In the genomic region with DNA sequence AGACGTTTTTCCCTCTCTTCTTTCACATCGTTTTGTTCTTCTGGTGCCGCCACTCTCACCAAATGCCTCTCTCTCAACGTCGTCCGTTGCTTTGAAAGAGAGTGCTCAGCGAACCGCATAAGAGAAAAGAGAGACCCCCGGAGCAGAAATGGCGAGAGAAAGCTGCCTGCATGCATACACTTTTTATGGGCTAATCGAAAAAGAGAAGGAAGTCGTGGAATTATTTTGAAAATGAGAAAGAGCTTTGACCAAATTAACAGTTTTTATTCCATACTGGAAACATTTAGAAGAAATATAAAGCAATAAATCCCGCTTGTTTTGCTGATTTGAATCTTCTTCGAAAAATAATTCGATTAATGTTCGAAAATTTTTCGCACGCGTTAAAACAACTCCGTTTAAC, we compare ENCODE assay signal across 6 worm cellular contexts.
TF ChIP-seq lines count a peak whose summit lies in the region.

No protein-coding gene starts in this region.

TF ChIP-seq in whole organism, L1 larva, 84 proteins besides CTCF, POLR2A, EP300 and RAD21:
- TF ChIP-seq C16A3.4 (tag; optimal IDR thresholded peaks at IDR 0.05; lab: Kevin White, UChicago) (no peak), ceh-82 (tag; optimal IDR thresholded peaks at IDR 0.05; lab: Kevin White, UChicago) (peak in 1 of 3 experiments; percentile 1), efl-1 (optimal IDR thresholded peaks at IDR 0.05; lab: Kevin White, UChicago) (no peak), efl-1 (GFP tag; optimal IDR thresholded peaks at IDR 0.05 in 1 of 2; lab: Kevin White, UChicago) (peak in 1 of 2 experiments; percentile 76), Y116A8C.19 (tag; optimal IDR thresholded peaks at IDR 0.05; lab: Kevin White, UChicago; ENCODE audit: borderline replicate concordance) (no peak), pqm-1 (tag; optimal IDR thresholded peaks at IDR 0.05; lab: Kevin White, UChicago) (no peak), ceh-63 (GFP tag; optimal IDR thresholded peaks at IDR 0.05; lab: Kevin White, UChicago) (no peak), lin-14 (GFP tag; optimal IDR thresholded peaks at IDR 0.05; lab: Kevin White, UChicago) (peak; percentile 54), lin-15B (tag; optimal IDR thresholded peaks at IDR 0.05; lab: Kevin White, UChicago) (no peak), zip-4 (GFP tag; optimal IDR thresholded peaks at IDR 0.05; lab: Kevin White, UChicago) (no peak)
TF ChIP-seq in whole organism, L1 larva: peak in this region for 3.

TF ChIP-seq in whole organism, L2 larva, 48 proteins besides CTCF, POLR2A, EP300 and RAD21 (continues in another document):
- TF ChIP-seq aly-2 (tag; optimal IDR thresholded peaks at IDR 0.05; lab: Kevin White, UChicago) (no peak), Y55F3AM.14 (GFP tag; optimal IDR thresholded peaks at IDR 0.05; lab: Kevin White, UChicago) (no peak), nhr-11 (tag; optimal IDR thresholded peaks at IDR 0.05; lab: Kevin White, UChicago) (no peak), sem-4 (tag; optimal IDR thresholded peaks at IDR 0.05; lab: Kevin White, UChicago) (peak; percentile 59), elt-1 (tag; optimal IDR thresholded peaks at IDR 0.05; lab: Kevin White, UChicago) (no peak), sma-3 (GFP tag; optimal IDR thresholded peaks at IDR 0.05; lab: Kevin White, UChicago) (no peak), unc-62 (GFP tag; optimal IDR thresholded peaks at IDR 0.05; lab: Kevin White, UChicago) (no peak), ceh-82 (tag; optimal IDR thresholded peaks at IDR 0.05; lab: Kevin White, UChicago) (no peak), sma-9 (GFP tag; optimal IDR thresholded peaks at IDR 0.05; lab: Kevin White, UChicago) (no peak), sma-9 (tag; optimal IDR thresholded peaks at IDR 0.05; lab: Kevin White, UChicago) (no peak), mbf-1 (tag; optimal IDR thresholded peaks at IDR 0.05; lab: Kevin White, UChicago) (no peak), lin-11 (tag; optimal IDR thresholded peaks at IDR 0.05; lab: Kevin White, UChicago) (no peak), C34F6.9 (tag; optimal IDR thresholded peaks at IDR 0.05; lab: Kevin White, UChicago) (peak; percentile 17), lin-39 (tag; optimal IDR thresholded peaks at IDR 0.05; lab: Kevin White, UChicago) (no peak), mab-5 (tag; optimal IDR thresholded peaks at IDR 0.05; lab: Kevin White, UChicago) (no peak), skn-1 (tag; optimal IDR thresholded peaks at IDR 0.05; lab: Kevin White, UChicago) (no peak)

TF ChIP-seq in whole organism, L3 larva, 47 proteins besides CTCF, POLR2A, EP300 and RAD21:
- TF ChIP-seq nhr-237 (tag; optimal IDR thresholded peaks at IDR 0.05; lab: Kevin White, UChicago) (no peak), nfya-1 (tag; optimal IDR thresholded peaks at IDR 0.05; lab: Kevin White, UChicago; ENCODE audit: insufficient read depth) (peak; percentile 40)
TF ChIP-seq in whole organism, L3 larva: peak in this region for 1.

TF ChIP-seq in whole organism, L4 larva, 104 proteins besides CTCF, POLR2A, EP300 and RAD21:
- TF ChIP-seq F26F4.8 (GFP tag; conservative IDR thresholded peaks at IDR 0.05; lab: Robert Waterston, UW) = no peak
- peak; percentile 7 for TF ChIP-seq aha-1 (tag; lab: Kevin White, UChicago)
- TF ChIP-seq dpl-1 (GFP tag; optimal IDR thresholded peaks at IDR 0.05; lab: Kevin White, UChicago) = no peak
- TF ChIP-seq hif-1 (tag; optimal IDR thresholded peaks at IDR 0.05; lab: Kevin White, UChicago) = no peak
- TF ChIP-seq dve-1 (tag; optimal IDR thresholded peaks at IDR 0.05; lab: Kevin White, UChicago; ENCODE audit: insufficient read depth) = no peak
- peak in 1 of 2 experiments; percentile 82 for TF ChIP-seq unc-62 (GFP tag; optimal IDR thresholded peaks at IDR 0.05 in 1 of 2; lab: Kevin White, UChicago)
- no peak for TF ChIP-seq unc-62 (tag; optimal IDR thresholded peaks at IDR 0.05; lab: Kevin White, UChicago)
- TF ChIP-seq T20F7.1 (GFP tag; optimal IDR thresholded peaks at IDR 0.05; lab: Kevin White, UChicago) = no peak
- peak; percentile 26 for TF ChIP-seq mes-2 (tag; optimal IDR thresholded peaks at IDR 0.05; lab: Kevin White, UChicago; ENCODE audit: poor library complexity, severe bottlenecking)
- TF ChIP-seq ceh-82 (tag; optimal IDR thresholded peaks at IDR 0.05; lab: Kevin White, UChicago) = no peak

TF ChIP-seq in whole organism, late embryonic, 69 proteins besides CTCF, POLR2A, EP300 and RAD21:
- TF ChIP-seq ceh-34 (tag; optimal IDR thresholded peaks at IDR 0.05; lab: Kevin White, UChicago) (no peak), unc-42 (tag; optimal IDR thresholded peaks at IDR 0.05; lab: Kevin White, UChicago) (peak; percentile 32), ceh-14 (tag; optimal IDR thresholded peaks at IDR 0.05; lab: Kevin White, UChicago) (peak; percentile 5), ceh-31 (tag; optimal IDR thresholded peaks at IDR 0.05; lab: Kevin White, UChicago) (peak; percentile 46)

TF ChIP-seq in whole organism, mixed stage, embryonic, 35 proteins besides CTCF, POLR2A, EP300 and RAD21:
- TF ChIP-seq ces-1 (GFP tag; optimal IDR thresholded peaks at IDR 0.05; lab: Kevin White, UChicago) = peak; percentile 51
- TF ChIP-seq mls-2 (tag; optimal IDR thresholded peaks at IDR 0.05; lab: Kevin White, UChicago) = no peak
